Fruit fly (Drosophila melanogaster) S2 (cell line): ENCODE results near the gene CG13126.

ENCODE experiments used
- CG8478 ChIP-seq: fragments of >200 bp; optimal IDR thresholded peaks from 2 replicates; lab custom pipeline; 2018
- CTCF ChIP-seq, 2 experiments: fragments of >200 bp; optimal IDR thresholded peaks; 2 replicates each; lab custom pipeline; 2018

- TF ChIP-seq CG8478 (lab: Kevin White, UChicago), result no peak
- no peak for TF ChIP-seq CTCF (optimal IDR thresholded peaks at IDR 0.05; lab: Kevin White, UChicago)
These were observed 8.9 kb downstream of the CG13126 start for dm6 chr2L:9945086-9945485.
